Comparison of ENCODE assay signal across 1 fruit fly cellular context in genomic region chr3R:5393742-5394391, dm6.
TF ChIP-seq lines count a peak whose summit lies in the region.

Gene CG1172 (plus strand): TSS chr3R:5393922.

TF ChIP-seq in whole organism, embryonic, 481 proteins besides CTCF, POLR2A, EP300 and RAD21 (continued from another document and continues in another):
- TF ChIP-seq jigr1 (GFP tag; IDR thresholded peaks at IDR 0.05; lab: Robert Waterston, UW) (no peak), CG8944 (GFP tag; optimal IDR thresholded peaks at IDR 0.05; lab: Kevin White, UChicago) (no peak), zen2 (GFP tag; IDR thresholded peaks at IDR 0.05; lab: Robert Waterston, UW; ENCODE audit: partially characterized antibody) (peak; percentile 60; the same call in 2 of the 3 replicates), insv (GFP tag; optimal IDR thresholded peaks at IDR 0.05; lab: Kevin White, UChicago) (peak in 1 of 2 experiments; percentile 6), dmrt11E (tag; optimal IDR thresholded peaks at IDR 0.05; lab: Kevin White, UChicago) (peak; percentile 19), Rfx (GFP tag; IDR thresholded peaks at IDR 0.05; lab: Robert Waterston, UW) (peak; percentile 11; the same call in 1 of the 2 replicates), CG10431 (GFP tag; optimal IDR thresholded peaks at IDR 0.05; lab: Kevin White, UChicago) (peak; percentile 27), CG32772 (GFP tag; IDR thresholded peaks at IDR 0.05; lab: Robert Waterston, UW) (no peak), Hsf (GFP tag; optimal IDR thresholded peaks at IDR 0.05; lab: Kevin White, UChicago) (no peak), CG30020 (tag; optimal IDR thresholded peaks at IDR 0.05; lab: Kevin White, UChicago) (peak; percentile 53), CG10543 (GFP tag; optimal IDR thresholded peaks at IDR 0.05; lab: Kevin White, UChicago) (no peak), CG13287 (GFP tag; IDR thresholded peaks at IDR 0.05; lab: Robert Waterston, UW; ENCODE audit: partially characterized antibody) (peak; percentile 88), CG1602 (GFP tag; optimal IDR thresholded peaks at IDR 0.05; lab: Kevin White, UChicago) (no peak), CoRest (tag; optimal IDR thresholded peaks at IDR 0.05; lab: Kevin White, UChicago) (peak; percentile 28), Myb (GFP tag; optimal IDR thresholded peaks at IDR 0.05; lab: Kevin White, UChicago) (peak; percentile 58), YL-1 (GFP tag; optimal IDR thresholded peaks at IDR 0.05; lab: Kevin White, UChicago) (peak; percentile 77), CHES-1-like (GFP tag; optimal IDR thresholded peaks at IDR 0.05; lab: Kevin White, UChicago) (peak; percentile 18), stwl (tag; optimal IDR thresholded peaks at IDR 0.05; lab: Kevin White, UChicago) (peak; percentile 96), dpn (GFP tag; optimal IDR thresholded peaks at IDR 0.05; lab: Kevin White, UChicago) (peak in 1 of 2 experiments; percentile 3), Ets97D (GFP tag; optimal IDR thresholded peaks at IDR 0.05; lab: Kevin White, UChicago) (peak; percentile 93), hth (optimal IDR thresholded peaks at IDR 0.05; lab: Kevin White, UChicago) (no peak), Jarid2 (GFP tag; optimal IDR thresholded peaks at IDR 0.05; lab: Kevin White, UChicago) (no peak), NK7.1 (GFP tag; optimal IDR thresholded peaks at IDR 0.05; lab: Kevin White, UChicago) (no peak), CG4820 (GFP tag; optimal IDR thresholded peaks at IDR 0.05; lab: Kevin White, UChicago) (no peak), CG10979 (tag; optimal IDR thresholded peaks at IDR 0.05; lab: Kevin White, UChicago) (peak; percentile 10), Dp (GFP tag; optimal IDR thresholded peaks at IDR 0.05; lab: Kevin White, UChicago) (peak; percentile 81), Fer3 (tag; optimal IDR thresholded peaks at IDR 0.05; lab: Kevin White, UChicago) (peak; percentile 33), CG7839 (tag; optimal IDR thresholded peaks at IDR 0.05; lab: Kevin White, UChicago) (no peak), Opbp (GFP tag; IDR thresholded peaks at IDR 0.05; lab: Robert Waterston, UW; ENCODE audit: partially characterized antibody) (peak; percentile 78), bsh (GFP tag; optimal IDR thresholded peaks at IDR 0.05; lab: Kevin White, UChicago) (no peak), emc (GFP tag; optimal IDR thresholded peaks at IDR 0.05; lab: Kevin White, UChicago) (no peak), HLH3B (GFP tag; IDR thresholded peaks at IDR 0.05; lab: Robert Waterston, UW) (no peak), Meics (GFP tag; optimal IDR thresholded peaks at IDR 0.05; lab: Kevin White, UChicago) (peak; percentile 5), h (optimal IDR thresholded peaks at IDR 0.05; lab: Kevin White, UChicago) (no peak), Hr78 (GFP tag; optimal IDR thresholded peaks at IDR 0.05; lab: Kevin White, UChicago) (peak in 1 of 2 experiments; percentile 72), NfI (GFP tag; optimal IDR thresholded peaks at IDR 0.05; lab: Kevin White, UChicago) (peak; percentile 17), ATbp (GFP tag; optimal IDR thresholded peaks at IDR 0.05; lab: Kevin White, UChicago) (no peak), Spps (tag; optimal IDR thresholded peaks at IDR 0.05; lab: Kevin White, UChicago) (no peak), br (optimal IDR thresholded peaks at IDR 0.05; lab: Kevin White, UChicago) (no peak), Oaz (GFP tag; IDR thresholded peaks at IDR 0.05; lab: Robert Waterston, UW) (no peak), pros (GFP tag; optimal IDR thresholded peaks at IDR 0.05; lab: Kevin White, UChicago) (no peak), ro (GFP tag; IDR thresholded peaks at IDR 0.05; lab: Robert Waterston, UW) (no peak), CG2199 (GFP tag; IDR thresholded peaks at IDR 0.05; lab: Robert Waterston, UW) (no peak), CG13624 (GFP tag; optimal IDR thresholded peaks at IDR 0.05; lab: Kevin White, UChicago) (peak; percentile 27), Hmr (GFP tag; optimal IDR thresholded peaks at IDR 0.05; lab: Kevin White, UChicago) (peak; percentile 72), cad (GFP tag; optimal IDR thresholded peaks at IDR 0.05; lab: Kevin White, UChicago) (no peak), CG31388 (GFP tag; optimal IDR thresholded peaks at IDR 0.05; lab: Kevin White, UChicago) (no peak), schlank (tag; optimal IDR thresholded peaks at IDR 0.05; lab: Kevin White, UChicago) (no peak), jing (GFP tag; optimal IDR thresholded peaks at IDR 0.05; lab: Kevin White, UChicago) (no peak), vvl (GFP tag; IDR thresholded peaks at IDR 0.05; lab: Robert Waterston, UW) (peak; percentile 88), CG32532 (GFP tag; IDR thresholded peaks at IDR 0.05; lab: Robert Waterston, UW) (no peak), CG3995 (GFP tag; optimal IDR thresholded peaks at IDR 0.05; lab: Kevin White, UChicago) (no peak), CG7928 (GFP tag; optimal IDR thresholded peaks at IDR 0.05; lab: Kevin White, UChicago) (no peak), usp (GFP tag; optimal IDR thresholded peaks at IDR 0.05; lab: Kevin White, UChicago) (no peak), CG7271 (tag; optimal IDR thresholded peaks at IDR 0.05; lab: Kevin White, UChicago) (peak; percentile 46), CG16815 (GFP tag; optimal IDR thresholded peaks at IDR 0.05; lab: Kevin White, UChicago) (no peak), CG12299 (tag; optimal IDR thresholded peaks at IDR 0.05; lab: Kevin White, UChicago) (peak; percentile 11), Dll (GFP tag; IDR thresholded peaks at IDR 0.05; lab: Robert Waterston, UW; ENCODE audit: partially characterized antibody) (peak; percentile 84), mirr (GFP tag; optimal IDR thresholded peaks at IDR 0.05; lab: Kevin White, UChicago) (peak; percentile 7), CG3281 (GFP tag; optimal IDR thresholded peaks at IDR 0.05; lab: Kevin White, UChicago) (peak; percentile 21), fd102C (GFP tag; optimal IDR thresholded peaks at IDR 0.05; lab: Kevin White, UChicago) (no peak), toy (GFP tag; IDR thresholded peaks at IDR 0.05; lab: Robert Waterston, UW) (no peak), run (tag; optimal IDR thresholded peaks at IDR 0.05; lab: Kevin White, UChicago) (no peak), Med (GFP tag; lab: Kevin White, UChicago) (peak; percentile 84), Dref (GFP tag; IDR thresholded peaks at IDR 0.05; lab: Robert Waterston, UW) (peak; percentile 75), ab (GFP tag; optimal IDR thresholded peaks at IDR 0.05; lab: Kevin White, UChicago) (no peak), CG4328 (GFP tag; optimal IDR thresholded peaks at IDR 0.05; lab: Kevin White, UChicago) (no peak), CG12236 (GFP tag; optimal IDR thresholded peaks at IDR 0.05; lab: Kevin White, UChicago) (no peak), hbn (GFP tag; IDR thresholded peaks at IDR 0.05; lab: Robert Waterston, UW; ENCODE audit: partially characterized antibody) (peak; percentile 79), chinmo (GFP tag; IDR thresholded peaks at IDR 0.05; lab: Robert Waterston, UW; ENCODE audit: partially characterized antibody) (0 out of 4 replicates have a peak, but pooled peaks have one; percentile 48), CG12391 (tag; optimal IDR thresholded peaks at IDR 0.05; lab: Kevin White, UChicago) (no peak), CG7372 (GFP tag; IDR thresholded peaks at IDR 0.05; lab: Robert Waterston, UW) (no peak), unc-4 (GFP tag; IDR thresholded peaks at IDR 0.05; lab: Robert Waterston, UW; ENCODE audit: partially characterized antibody) (peak; percentile 82), MBD-R2 (GFP tag; IDR thresholded peaks at IDR 0.05; lab: Robert Waterston, UW) (peak; percentile 59), CG6765 (GFP tag; optimal IDR thresholded peaks at IDR 0.05; lab: Kevin White, UChicago) (no peak), p53 (GFP tag; optimal IDR thresholded peaks at IDR 0.05; lab: Kevin White, UChicago) (no peak), E2f1 (GFP tag; IDR thresholded peaks at IDR 0.05; lab: Robert Waterston, UW) (no peak), amos (GFP tag; IDR thresholded peaks at IDR 0.05; lab: Robert Waterston, UW; ENCODE audit: partially characterized antibody) (peak; percentile 73), CG12942 (GFP tag; optimal IDR thresholded peaks at IDR 0.05; lab: Kevin White, UChicago) (no peak), CG2129 (GFP tag; IDR thresholded peaks at IDR 0.05; lab: Robert Waterston, UW; ENCODE audit: partially characterized antibody) (peak; percentile 37; the same call in 1 of the 2 replicates), HHEX (GFP tag; optimal IDR thresholded peaks at IDR 0.05; lab: Kevin White, UChicago) (no peak), CG2116 (GFP tag; optimal IDR thresholded peaks at IDR 0.05; lab: Kevin White, UChicago) (peak; percentile 73), CG12659 (GFP tag; optimal IDR thresholded peaks at IDR 0.05; lab: Kevin White, UChicago) (peak; percentile 76), Blimp-1 (GFP tag; optimal IDR thresholded peaks at IDR 0.05; lab: Kevin White, UChicago) (no peak), CG8765 (GFP tag; IDR thresholded peaks at IDR 0.05; lab: Robert Waterston, UW) (no peak), Doc3 (GFP tag; IDR thresholded peaks at IDR 0.05; lab: Robert Waterston, UW; ENCODE audit: partially characterized antibody) (peak; percentile 66), ci (GFP tag; IDR thresholded peaks at IDR 0.05; lab: Robert Waterston, UW) (peak; percentile 54; the same call in 2 of the 3 replicates), CG10462 (GFP tag; optimal IDR thresholded peaks at IDR 0.05; lab: Kevin White, UChicago) (no peak), BEAF-32 (GFP tag; optimal IDR thresholded peaks at IDR 0.05; lab: Kevin White, UChicago) (peak; percentile 81), twi (tag; optimal IDR thresholded peaks at IDR 0.05; lab: Kevin White, UChicago) (no peak), CG8359 (GFP tag; optimal IDR thresholded peaks at IDR 0.05; lab: Kevin White, UChicago; ENCODE audit: borderline replicate concordance) (no peak), GATAe (GFP tag; conservative IDR thresholded peaks at IDR 0.05; lab: Robert Waterston, UW) (no peak), Bdp1 (GFP tag; optimal IDR thresholded peaks at IDR 0.05; lab: Kevin White, UChicago) (no peak), Bgb (GFP tag; IDR thresholded peaks at IDR 0.05; lab: Robert Waterston, UW; ENCODE audit: partially characterized antibody) (peak; percentile 78), hb (GFP tag; IDR thresholded peaks at IDR 0.05; lab: Robert Waterston, UW; ENCODE audit: partially characterized antibody) (no peak; the same call in 2 of the 3 replicates), CG15514 (GFP tag; optimal IDR thresholded peaks at IDR 0.05; lab: Kevin White, UChicago) (peak; percentile 75), exex (tag; optimal IDR thresholded peaks at IDR 0.05; lab: Kevin White, UChicago) (no peak), sens (GFP tag; lab: Kevin White, UChicago) (peak; percentile 28), esg (GFP tag; conservative IDR thresholded peaks at IDR 0.05; lab: Robert Waterston, UW) (no peak), ftz-f1 (GFP tag; optimal IDR thresholded peaks at IDR 0.05; lab: Kevin White, UChicago) (peak; percentile 47), lilli (GFP tag; optimal IDR thresholded peaks at IDR 0.05; lab: Kevin White, UChicago) (no peak), fu2 (GFP tag; optimal IDR thresholded peaks at IDR 0.05; lab: Kevin White, UChicago) (no peak), CG6175 (GFP tag; IDR thresholded peaks at IDR 0.05; lab: Robert Waterston, UW) (no peak), sd (tag; optimal IDR thresholded peaks at IDR 0.05; lab: Kevin White, UChicago) (peak; percentile 68), Doc2 (GFP tag; IDR thresholded peaks at IDR 0.05; lab: Robert Waterston, UW) (no peak), gfzf (GFP tag; optimal IDR thresholded peaks at IDR 0.05; lab: Kevin White, UChicago) (peak; percentile 95), bigmax (GFP tag; optimal IDR thresholded peaks at IDR 0.05; lab: Kevin White, UChicago) (no peak), CG6791 (GFP tag; IDR thresholded peaks at IDR 0.05; lab: Robert Waterston, UW; ENCODE audit: partially characterized antibody) (peak; percentile 74), HmgZ (tag; optimal IDR thresholded peaks at IDR 0.05; lab: Kevin White, UChicago) (peak; percentile 63), dan (GFP tag; IDR thresholded peaks at IDR 0.05; lab: Robert Waterston, UW) (no peak), danr (GFP tag; IDR thresholded peaks at IDR 0.05; lab: Robert Waterston, UW) (no peak), wdn (GFP tag; IDR thresholded peaks at IDR 0.05; lab: Robert Waterston, UW) (no peak), CG16779 (GFP tag; IDR thresholded peaks at IDR 0.05; lab: Robert Waterston, UW) (no peak), vnd (GFP tag; IDR thresholded peaks at IDR 0.05; lab: Robert Waterston, UW; ENCODE audit: partially characterized antibody) (peak; percentile 52; the same call in 2 of the 3 replicates), CG17359 (tag; optimal IDR thresholded peaks at IDR 0.05; lab: Kevin White, UChicago) (no peak), tgo (GFP tag; IDR thresholded peaks at IDR 0.05; lab: Robert Waterston, UW) (no peak), phol (tag; optimal IDR thresholded peaks at IDR 0.05; lab: Kevin White, UChicago) (peak; percentile 59), bbx (GFP tag; IDR thresholded peaks at IDR 0.05; lab: Robert Waterston, UW; ENCODE audit: partially characterized antibody) (peak; percentile 73), Neu2 (GFP tag; optimal IDR thresholded peaks at IDR 0.05; lab: Kevin White, UChicago; ENCODE audit: borderline replicate concordance) (no peak), crol (GFP tag; IDR thresholded peaks at IDR 0.05; lab: Robert Waterston, UW) (no peak), CG2712 (tag; optimal IDR thresholded peaks at IDR 0.05; lab: Kevin White, UChicago) (no peak), CG13296 (GFP tag; optimal IDR thresholded peaks at IDR 0.05; lab: Kevin White, UChicago) (no peak), Sin3A (optimal IDR thresholded peaks at IDR 0.05; lab: Kevin White, UChicago) (peak; percentile 12), ara (GFP tag; IDR thresholded peaks at IDR 0.05; lab: Robert Waterston, UW) (no peak), Ets65A (GFP tag; lab: Kevin White, UChicago) (peak; percentile 77), nerfin-1 (tag; optimal IDR thresholded peaks at IDR 0.05; lab: Kevin White, UChicago) (no peak), CG16813 (GFP tag; IDR thresholded peaks at IDR 0.05; lab: Robert Waterston, UW; ENCODE audit: partially characterized antibody) (peak; percentile 79), ttk (GFP tag; IDR thresholded peaks at IDR 0.05; lab: Robert Waterston, UW) (no peak), Atf6 (GFP tag; IDR thresholded peaks at IDR 0.05; lab: Robert Waterston, UW) (no peak), croc (GFP tag; conservative IDR thresholded peaks at IDR 0.05; lab: Robert Waterston, UW) (no peak), CG34224 (GFP tag; IDR thresholded peaks at IDR 0.05; lab: Robert Waterston, UW; ENCODE audit: partially characterized antibody) (peak; percentile 76), lov (optimal IDR thresholded peaks at IDR 0.05; lab: Kevin White, UChicago) (no peak), lov (GFP tag; IDR thresholded peaks at IDR 0.05; lab: Robert Waterston, UW) (no peak)
